Worm (Caenorhabditis elegans): ENCODE data around the gene attf-2.

Gene attf-2

ce11 chrV:7237133-7237532 lies 41.2 kb upstream of the attf-2 start, which contains the start of gene hyls-1 (continued):
- TF ChIP-seq ces-1 (GFP tag; optimal IDR thresholded peaks at IDR 0.05) (no peak), unc-62 (GFP tag; optimal IDR thresholded peaks at IDR 0.05 in 1 of 2) (peak in 1 of 2 experiments; percentile 92), unc-62 (tag; optimal IDR thresholded peaks at IDR 0.05) (no peak), lin-29 (GFP tag; IDR thresholded peaks at IDR 0.05) (peak; percentile 67; the same call in 1 of the 2 replicates), lin-38 (GFP tag; IDR thresholded peaks at IDR 0.05) (peak; percentile 97), zip-2 (tag; optimal IDR thresholded peaks at IDR 0.05) (no peak), sdz-12 (GFP tag; optimal IDR thresholded peaks at IDR 0.05) (no peak), lsy-2 (tag; optimal IDR thresholded peaks at IDR 0.05) (peak in 1 of 2 experiments; percentile 86), ceh-28 (tag; optimal IDR thresholded peaks at IDR 0.05) (no peak), fos-1 (tag; optimal IDR thresholded peaks at IDR 0.05) (no peak), zag-1 (tag; optimal IDR thresholded peaks at IDR 0.05) (no peak), hlh-30 (tag; optimal IDR thresholded peaks at IDR 0.05; ENCODE audit: insufficient read depth) (peak; percentile 85), dve-1 (tag; optimal IDR thresholded peaks at IDR 0.05; ENCODE audit: insufficient read depth) (peak; percentile 88), fkh-10 (GFP tag; optimal IDR thresholded peaks at IDR 0.05) (no peak), ceh-82 (tag; optimal IDR thresholded peaks at IDR 0.05) (no peak), nhr-102 (tag; optimal IDR thresholded peaks at IDR 0.05) (peak; percentile 70), ceh-32 (tag; optimal IDR thresholded peaks at IDR 0.05; ENCODE audit: poor library complexity) (no peak), nhr-10 (tag; optimal IDR thresholded peaks at IDR 0.05) (no peak), mxl-2 (GFP tag; conservative IDR thresholded peaks at IDR 0.05) (no peak), dpl-1 (GFP tag; optimal IDR thresholded peaks at IDR 0.05) (peak; percentile 93), set-16 (GFP tag; IDR thresholded peaks at IDR 0.05) (no peak), aha-1 (tag) (peak; percentile 89), hlh-11 (tag; optimal IDR thresholded peaks at IDR 0.05) (peak; percentile 50), mes-2 (tag; optimal IDR thresholded peaks at IDR 0.05; ENCODE audit: poor library complexity, severe bottlenecking) (peak; percentile 92), vab-7 (GFP tag; IDR thresholded peaks at IDR 0.05) (no peak), Y75B8A.6 (GFP tag; IDR thresholded peaks at IDR 0.05) (no peak), nhr-25 (tag; optimal IDR thresholded peaks at IDR 0.05; ENCODE audit: borderline replicate concordance, insufficient read depth) (peak; percentile 69), duxl-1 (tag; optimal IDR thresholded peaks at IDR 0.05; ENCODE audit: poor library complexity) (peak; percentile 66), spr-3 (GFP tag; optimal IDR thresholded peaks at IDR 0.05) (no peak), skn-1 (tag; optimal IDR thresholded peaks at IDR 0.05) (no peak), nhr-48 (tag; optimal IDR thresholded peaks at IDR 0.05) (peak; percentile 40), ZK546.5 (tag; optimal IDR thresholded peaks at IDR 0.05) (no peak), mep-1 (tag; optimal IDR thresholded peaks at IDR 0.05) (peak; percentile 89), rbr-2 (tag; optimal IDR thresholded peaks at IDR 0.05) (peak; percentile 81), unc-130 (GFP tag; optimal IDR thresholded peaks at IDR 0.05) (peak; percentile 50), dmd-6 (GFP tag; IDR thresholded peaks at IDR 0.05) (peak; percentile 75), spr-1 (tag; optimal IDR thresholded peaks at IDR 0.05) (peak; percentile 58), F49E8.2 (tag; optimal IDR thresholded peaks at IDR 0.05; ENCODE audit: borderline replicate concordance) (peak; percentile 44), zfp-3 (GFP tag; conservative IDR thresholded peaks at IDR 0.05) (0 out of 2 replicates have a peak, but pooled peaks have one; percentile 37), ZK337.2 (GFP tag; IDR thresholded peaks at IDR 0.05) (no peak), attf-4 (tag; optimal IDR thresholded peaks at IDR 0.05) (no peak), gei-8 (GFP tag; optimal IDR thresholded peaks at IDR 0.05) (no peak), mdl-1 (tag; optimal IDR thresholded peaks at IDR 0.05) (no peak), pqm-1 (tag; optimal IDR thresholded peaks at IDR 0.05) (no peak), tra-1 (GFP tag; IDR thresholded peaks at IDR 0.05) (no peak), nhr-237 (tag; optimal IDR thresholded peaks at IDR 0.05) (no peak), nhr-76 (tag; optimal IDR thresholded peaks at IDR 0.05) (no peak)

Measured in whole organism, L4 larva.